Worm (Caenorhabditis elegans) whole organism, L1 larva: ENCODE data around the gene H06A10.1.

Source experiments
- ets-5 ChIP-seq: fragments of 200-800 bp; sonication (Bioruptor generic); IDR thresholded peaks from 2 replicates; pipeline ENCODE4 v1.3.6; 2022; ENCODE audit warnings: missing genetic modification characterization, missing compliant biosample characterization
- lsy-2 ChIP-seq, 2 experiments: fragments of 150-350 bp; optimal IDR thresholded peaks; 2 replicates each; lab custom pipeline; 2014; ENCODE audit warnings: missing biosample characterization in 2 of 2, missing genetic modification characterization in 2 of 2
- nhr-90 ChIP-seq: sonication (generic microtip); optimal IDR thresholded peaks from 2 replicates; lab custom pipeline; 2016; ENCODE audit warnings: mild to moderate bottlenecking, missing genetic modification characterization, missing compliant biosample characterization; ENCODE audit not compliant: poor library complexity
- unc-86 ChIP-seq: sonication (generic microtip); optimal IDR thresholded peaks from 2 replicates; lab custom pipeline; 2016; ENCODE audit warnings: missing genetic modification characterization, missing compliant biosample characterization

- TF ChIP-seq lsy-2 (tag; optimal IDR thresholded peaks at IDR 0.05; lab: Kevin White, UChicago) (no peak), nhr-90 (tag; lab: Kevin White, UChicago) (no peak), unc-86 (tag; lab: Kevin White, UChicago) (no peak), ets-5 (no peak)
Measured at ce11 chrX:13500568-13500967, 6.8 kb upstream of the H06A10.1 start, which contains the start of gene sad-1.
